Fruit fly (Drosophila melanogaster) whole organism, embryonic: ENCODE results near the gene CG14273.
A peak's percentile ranks its signal among the peaks of the same experiment; 100 is the strongest.

ENCODE experiments used
- Abd-B ChIP-seq: fragments of 200-800 bp; sonication (Bioruptor generic); optimal IDR thresholded peaks from 2 replicates; lab custom pipeline; 2018; ENCODE audit warnings: missing biosample characterization, mild to moderate bottlenecking, missing genetic modification characterization, moderate library complexity
- Atf3 ChIP-seq: fragments of 200-800 bp; sonication (Bioruptor generic); optimal IDR thresholded peaks from 3 replicates; lab custom pipeline; 2016; ENCODE audit warnings: missing biosample characterization, missing genetic modification characterization
- Atf6 ChIP-seq: fragments of 200-800 bp; sonication (Bioruptor generic); IDR thresholded peaks from 2 replicates; pipeline ENCODE4 v1.3.6; 2022; ENCODE audit warnings: missing biosample characterization, missing genetic modification characterization
- CG10267 ChIP-seq: fragments of 200-800 bp; sonication (Bioruptor generic); optimal IDR thresholded peaks from 2 replicates; lab custom pipeline; 2018; ENCODE audit warnings: missing biosample characterization, mild to moderate bottlenecking, missing genetic modification characterization, moderate library complexity
- CG10462 ChIP-seq: fragments of 200-800 bp; sonication (Bioruptor generic); optimal IDR thresholded peaks from 2 replicates; lab custom pipeline; 2016; ENCODE audit warnings: missing biosample characterization, missing genetic modification characterization
- CG10654 ChIP-seq: fragments of 200-800 bp; sonication (Bioruptor generic); optimal IDR thresholded peaks from 2 replicates; lab custom pipeline; 2016; ENCODE audit warnings: missing biosample characterization, missing genetic modification characterization
- CG11696 ChIP-seq: fragments of 200-800 bp; sonication (Bioruptor generic); IDR thresholded peaks from 2 replicates; pipeline ENCODE4 v1.3.6; 2022; ENCODE audit warnings: missing biosample characterization, missing genetic modification characterization
- CG12744 ChIP-seq: fragments of 200-800 bp; sonication (Bioruptor generic); optimal IDR thresholded peaks from 2 replicates; lab custom pipeline; 2016; ENCODE audit warnings: missing biosample characterization, missing genetic modification characterization
- CG14050 ChIP-seq: fragments of 200-800 bp; sonication (Bioruptor generic); IDR thresholded peaks from 3 replicates; pipeline ENCODE4 v1.3.6; 2022; ENCODE audit warnings: missing biosample characterization, missing genetic modification characterization
- CG14667 ChIP-seq: fragments of 200-800 bp; sonication (Bioruptor generic); IDR thresholded peaks from 2 replicates; pipeline ENCODE4 v1.3.6; 2022; ENCODE audit warnings: missing biosample characterization, missing genetic modification characterization
- CG14860 ChIP-seq: fragments of 200-800 bp; sonication (Bioruptor generic); IDR thresholded peaks from 3 replicates; pipeline ENCODE4 v1.3.6; 2022; ENCODE audit warnings: missing biosample characterization, missing genetic modification characterization; ENCODE audit not compliant: partially characterized antibody
- CG15479 ChIP-seq: fragments of 200-800 bp; sonication (Bioruptor generic); optimal IDR thresholded peaks from 3 replicates; lab custom pipeline; 2019; ENCODE audit warnings: missing biosample characterization, mild to moderate bottlenecking, missing genetic modification characterization, moderate library complexity
- CG17361 ChIP-seq: fragments of 200-800 bp; sonication (Bioruptor generic); IDR thresholded peaks from 3 replicates; pipeline ENCODE4 v1.3.6; 2022; ENCODE audit warnings: missing biosample characterization, missing genetic modification characterization
- CG2875 ChIP-seq: fragments of 200-800 bp; sonication (Bioruptor generic); optimal IDR thresholded peaks from 2 replicates; lab custom pipeline; 2017; ENCODE audit warnings: missing biosample characterization, mild to moderate bottlenecking, missing genetic modification characterization, missing genetic modification reagents
- CG31365 ChIP-seq: fragments of 200-800 bp; sonication (Bioruptor generic); optimal IDR thresholded peaks from 2 replicates; lab custom pipeline; 2018; ENCODE audit warnings: missing biosample characterization, mild to moderate bottlenecking, missing genetic modification characterization
- CG3847 ChIP-seq: fragments of 200-800 bp; sonication (Bioruptor generic); IDR thresholded peaks from 2 replicates; pipeline ENCODE4 v1.3.6; 2022; ENCODE audit warnings: missing biosample characterization, missing genetic modification characterization
- CG4328 ChIP-seq: fragments of 200-800 bp; sonication (Bioruptor generic); optimal IDR thresholded peaks from 3 replicates; lab custom pipeline; 2017; ENCODE audit warnings: missing biosample characterization, missing genetic modification reagents, missing genetic modification characterization
- CG4360 ChIP-seq: fragments of 200-800 bp; sonication (Bioruptor generic); IDR thresholded peaks from 2 replicates; pipeline ENCODE4 v1.3.6; 2022; ENCODE audit warnings: missing biosample characterization, missing genetic modification characterization
- CG8924 ChIP-seq: fragments of 200-800 bp; optimal IDR thresholded peaks from 3 replicates; lab custom pipeline; 2019; ENCODE audit warnings: missing biosample characterization, mild to moderate bottlenecking, missing genetic modification characterization, moderate library complexity
- CTCF ChIP-seq: fragments of 200-800 bp; sonication (Bioruptor generic); optimal IDR thresholded peaks from 2 replicates; lab custom pipeline; 2017; ENCODE audit warnings: missing biosample characterization, mild to moderate bottlenecking, missing genetic modification characterization, moderate library complexity
- D19A ChIP-seq: fragments of 200-800 bp; optimal IDR thresholded peaks from 3 replicates; lab custom pipeline; 2019; ENCODE audit warnings: missing biosample characterization, mild to moderate bottlenecking, missing genetic modification characterization, moderate library complexity
- Dek ChIP-seq: fragments of 200-800 bp; sonication (Bioruptor generic); optimal IDR thresholded peaks from 3 replicates; lab custom pipeline; 2019; ENCODE audit warnings: missing biosample characterization, mild to moderate bottlenecking, missing genetic modification characterization, moderate library complexity
- Dfd ChIP-seq, 2 experiments: fragments of >200 bp; optimal IDR thresholded peaks; 2 replicates each; lab custom pipeline; 2017; ENCODE audit warnings: missing biosample characterization in 2 of 2, missing genetic modification characterization in 2 of 2
- HLH3B ChIP-seq: fragments of 200-800 bp; sonication (Bioruptor generic); IDR thresholded peaks from 2 replicates; pipeline ENCODE4 v1.3.6; 2022; ENCODE audit warnings: missing biosample characterization, missing genetic modification characterization
- Hey ChIP-seq: fragments of 200-800 bp; sonication (Bioruptor generic); optimal IDR thresholded peaks from 3 replicates; lab custom pipeline; 2018; ENCODE audit warnings: missing biosample characterization, mild to moderate bottlenecking, missing genetic modification characterization
- HmgZ ChIP-seq: fragments of 200-800 bp; sonication (Bioruptor generic); optimal IDR thresholded peaks from 2 replicates; lab custom pipeline; 2018; ENCODE audit warnings: missing biosample characterization, mild to moderate bottlenecking, missing genetic modification characterization
- Jarid2 ChIP-seq: fragments of 200-800 bp; sonication (Bioruptor generic); optimal IDR thresholded peaks from 3 replicates; lab custom pipeline; 2017; ENCODE audit warnings: mild to moderate bottlenecking, missing biosample characterization, missing genetic modification reagents, missing genetic modification characterization
- MESR4 ChIP-seq: fragments of 200-800 bp; sonication (Bioruptor generic); optimal IDR thresholded peaks from 2 replicates; lab custom pipeline; 2018; ENCODE audit warnings: missing biosample characterization, mild to moderate bottlenecking, missing genetic modification characterization, moderate library complexity
- Mad ChIP-seq: fragments of 200-800 bp; sonication (Bioruptor generic); optimal IDR thresholded peaks from 2 replicates; lab custom pipeline; 2016; ENCODE audit warnings: missing biosample characterization, missing genetic modification characterization
- NK7.1 ChIP-seq: fragments of 200-800 bp; sonication (Bioruptor generic); optimal IDR thresholded peaks from 3 replicates; lab custom pipeline; 2016; ENCODE audit warnings: missing biosample characterization, missing genetic modification characterization
- Oaz ChIP-seq: fragments of 200-800 bp; sonication (Bioruptor generic); IDR thresholded peaks from 2 replicates; pipeline ENCODE4 v1.3.6; 2022; ENCODE audit warnings: missing biosample characterization, missing genetic modification characterization
- Sin3A ChIP-seq: fragments of >200 bp; optimal IDR thresholded peaks from 2 replicates; lab custom pipeline; 2018
- Spps ChIP-seq: fragments of 200-800 bp; sonication (Bioruptor generic); optimal IDR thresholded peaks from 2 replicates; lab custom pipeline; 2018; ENCODE audit warnings: missing biosample characterization, mild to moderate bottlenecking, missing genetic modification characterization
- Xbp1 ChIP-seq: fragments of 200-800 bp; sonication (Bioruptor generic); optimal IDR thresholded peaks from 3 replicates; lab custom pipeline; 2016; ENCODE audit warnings: missing biosample characterization, mild to moderate bottlenecking, missing genetic modification characterization
- Xrp1 ChIP-seq: fragments of 200-800 bp; sonication (Bioruptor generic); IDR thresholded peaks from 2 replicates; pipeline ENCODE4 v1.3.6; 2022; ENCODE audit warnings: missing biosample characterization, missing genetic modification characterization
- amos ChIP-seq: fragments of 200-800 bp; sonication (Bioruptor generic); IDR thresholded peaks from 2 replicates; pipeline ENCODE4 v1.3.6; 2022; ENCODE audit warnings: missing biosample characterization, missing genetic modification characterization; ENCODE audit not compliant: partially characterized antibody
- ase ChIP-seq: fragments of 200-800 bp; sonication (Bioruptor generic); IDR thresholded peaks from 3 replicates; pipeline ENCODE4 v1.3.6; 2022; ENCODE audit warnings: missing biosample characterization, missing genetic modification characterization
- bowl ChIP-seq: fragments of 200-800 bp; sonication (Bioruptor generic); IDR thresholded peaks from 2 replicates; pipeline ENCODE4 v1.3.6; 2022; ENCODE audit warnings: missing biosample characterization, missing genetic modification characterization
- chinmo ChIP-seq: fragments of 200-800 bp; sonication (Bioruptor generic); IDR thresholded peaks from 4 replicates; pipeline ENCODE4 v1.3.6; 2022; ENCODE audit warnings: missing biosample characterization, missing genetic modification characterization; ENCODE audit not compliant: partially characterized antibody
- crol ChIP-seq: fragments of 200-800 bp; sonication (Bioruptor generic); IDR thresholded peaks from 2 replicates; pipeline ENCODE4 v1.3.6; 2022; ENCODE audit warnings: missing biosample characterization, missing genetic modification characterization
- fu2 ChIP-seq: fragments of 200-800 bp; sonication (Bioruptor generic); optimal IDR thresholded peaks from 2 replicates; lab custom pipeline; 2016; ENCODE audit warnings: missing biosample characterization, missing genetic modification characterization
- inv ChIP-seq: fragments of 200-800 bp; sonication (Bioruptor generic); IDR thresholded peaks from 2 replicates; pipeline ENCODE4 v1.3.6; 2022; ENCODE audit warnings: missing biosample characterization, missing genetic modification characterization; ENCODE audit not compliant: partially characterized antibody
- jing ChIP-seq: fragments of 200-800 bp; sonication (Bioruptor generic); optimal IDR thresholded peaks from 2 replicates; lab custom pipeline; 2018; ENCODE audit warnings: missing biosample characterization, mild to moderate bottlenecking, missing genetic modification characterization
- lilli ChIP-seq: fragments of 200-800 bp; sonication (Bioruptor generic); optimal IDR thresholded peaks from 3 replicates; lab custom pipeline; 2016; ENCODE audit warnings: missing biosample characterization, missing genetic modification characterization
- lov ChIP-seq, 2 experiments: fragments of 200-800 bp in 1 of 2; fragments of >200 bp in 1 of 2; sonication (Bioruptor generic) in 1 of 2; IDR thresholded peaks in 1 of 2; optimal IDR thresholded peaks in 1 of 2; 2 replicates in 1 of 2; 3 replicates in 1 of 2; pipeline versions ENCODE4 v1.3.6 to Lab custom; 2017 to 2022; ENCODE audit warnings: missing biosample characterization in 1 of 2, missing genetic modification characterization in 1 of 2
- luna ChIP-seq: fragments of 200-800 bp; sonication (Bioruptor generic); optimal IDR thresholded peaks from 2 replicates; lab custom pipeline; 2016; ENCODE audit warnings: missing biosample characterization, missing genetic modification characterization
- maf-S ChIP-seq: fragments of 200-800 bp; sonication (Bioruptor generic); optimal IDR thresholded peaks from 2 replicates; lab custom pipeline; 2016; ENCODE audit warnings: missing biosample characterization, missing genetic modification characterization
- oc ChIP-seq: fragments of 200-800 bp; sonication (Bioruptor generic); optimal IDR thresholded peaks from 2 replicates; lab custom pipeline; 2018; ENCODE audit warnings: missing biosample characterization, mild to moderate bottlenecking, missing genetic modification characterization, moderate library complexity
- p53 ChIP-seq: fragments of 200-800 bp; sonication (Bioruptor generic); optimal IDR thresholded peaks from 2 replicates; lab custom pipeline; 2016; ENCODE audit warnings: missing biosample characterization, missing genetic modification characterization
- unc-4 ChIP-seq: fragments of 200-800 bp; sonication (Bioruptor generic); IDR thresholded peaks from 2 replicates; pipeline ENCODE4 v1.3.6; 2022; ENCODE audit warnings: missing biosample characterization, missing genetic modification characterization; ENCODE audit not compliant: partially characterized antibody
- vnd ChIP-seq: fragments of 200-800 bp; sonication (Bioruptor generic); IDR thresholded peaks from 3 replicates; pipeline ENCODE4 v1.3.6; 2022; ENCODE audit warnings: missing biosample characterization, missing genetic modification characterization; ENCODE audit not compliant: partially characterized antibody

Gene CG14273

DNA sequence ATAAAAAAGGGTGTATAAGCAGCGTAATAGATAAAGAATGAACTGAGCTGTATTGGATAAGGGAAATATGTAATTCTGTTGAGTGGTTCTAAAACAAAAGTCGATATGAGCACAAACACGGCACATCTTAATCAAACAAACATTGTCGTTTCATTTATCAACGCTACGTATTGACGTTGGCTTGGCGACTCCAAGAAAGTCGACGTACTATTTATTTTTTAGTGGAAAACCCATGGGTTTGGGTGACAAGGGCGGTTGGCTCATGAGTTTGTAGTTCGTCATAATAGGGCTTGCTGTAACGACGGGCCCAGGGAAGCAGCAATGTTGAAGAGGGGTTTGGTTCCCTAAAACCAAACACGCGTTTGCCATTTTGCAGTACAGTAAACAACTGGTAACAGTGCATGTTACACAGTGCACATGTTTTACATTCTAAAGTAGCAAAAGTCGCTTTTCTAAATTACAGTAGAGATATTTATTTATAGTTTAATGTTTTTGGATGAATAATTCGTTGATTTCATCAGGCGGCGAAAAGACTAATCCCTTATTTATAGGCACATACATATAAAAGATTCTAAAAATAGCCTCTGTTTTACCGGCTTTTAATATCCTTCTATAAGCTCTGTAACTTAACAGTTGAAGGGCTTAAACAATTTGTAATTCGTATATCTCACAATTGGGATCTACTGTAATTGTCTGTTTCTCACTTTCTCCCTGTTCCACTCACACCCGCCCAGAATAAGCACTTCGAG, 18.9 kb downstream of the CG14273 start (continued):
- TF ChIP-seq Hey (no peak), CG14860 (GFP tag; lab: Robert Waterston, UW) (no peak), CG17361 (GFP tag; lab: Robert Waterston, UW) (peak; percentile 35; the same call in 2 of the 3 replicates), D19A (no peak), jing (GFP tag; lab: Kevin White, UChicago) (no peak), oc (tag; lab: Kevin White, UChicago) (no peak), vnd (GFP tag; lab: Robert Waterston, UW) (no peak), Sin3A (lab: Kevin White, UChicago) (no peak), CG15479 (GFP tag; lab: Kevin White, UChicago) (no peak), HLH3B (GFP tag; lab: Robert Waterston, UW) (no peak), CTCF (GFP tag; lab: Kevin White, UChicago) (no peak), Xrp1 (GFP tag; lab: Robert Waterston, UW) (no peak), CG2875 (GFP tag; lab: Kevin White, UChicago) (no peak), MESR4 (GFP tag; lab: Kevin White, UChicago) (no peak), CG14667 (GFP tag; lab: Robert Waterston, UW) (no peak), bowl (GFP tag; lab: Robert Waterston, UW) (no peak), CG4328 (peak; percentile 1), amos (no peak), p53 (no peak), unc-4 (GFP tag; lab: Robert Waterston, UW) (no peak), CG10462 (GFP tag; lab: Kevin White, UChicago) (no peak), CG31365 (tag; lab: Kevin White, UChicago) (no peak), CG8924 (tag; lab: Kevin White, UChicago) (peak; percentile 20), CG4360 (GFP tag; lab: Robert Waterston, UW) (no peak), CG11696 (GFP tag; lab: Robert Waterston, UW) (no peak), Atf3 (no peak), Abd-B (no peak), chinmo (no peak), Jarid2 (GFP tag; lab: Kevin White, UChicago) (no peak), Spps (no peak), lilli (GFP tag; lab: Kevin White, UChicago) (no peak), Atf6 (GFP tag; lab: Robert Waterston, UW) (no peak), CG10267 (tag; lab: Kevin White, UChicago) (peak; percentile 15), CG12744 (GFP tag; lab: Kevin White, UChicago) (no peak), lov (optimal IDR thresholded peaks at IDR 0.05; lab: Kevin White, UChicago) (no peak), lov (GFP tag; IDR thresholded peaks at IDR 0.05; lab: Robert Waterston, UW) (no peak), Dfd (GFP tag; optimal IDR thresholded peaks at IDR 0.05; lab: Kevin White, UChicago) (no peak), CG14050 (GFP tag; lab: Robert Waterston, UW) (no peak), Mad (GFP tag; lab: Kevin White, UChicago) (no peak), Xbp1 (GFP tag; lab: Kevin White, UChicago) (peak; percentile 23), Oaz (GFP tag; lab: Robert Waterston, UW) (no peak), HmgZ (no peak), crol (GFP tag; lab: Robert Waterston, UW) (no peak), maf-S (no peak), ase (GFP tag; lab: Robert Waterston, UW) (0 out of 3 replicates have a peak, but pooled peaks have one; percentile 14), luna (GFP tag; lab: Kevin White, UChicago) (no peak), fu2 (GFP tag; lab: Kevin White, UChicago) (no peak), CG10654 (GFP tag; lab: Kevin White, UChicago) (no peak), NK7.1 (GFP tag; lab: Kevin White, UChicago) (no peak), inv (GFP tag; lab: Robert Waterston, UW) (no peak), Dek (tag; lab: Kevin White, UChicago) (no peak), CG3847 (no peak)
